Fruit fly (Drosophila melanogaster) whole organism, prepupa: ENCODE results near the gene CG8915.

Experiments used
- CG11294 ChIP-seq: fragments of 200-800 bp; sonication (Bioruptor generic); IDR thresholded peaks from 2 replicates; pipeline ENCODE4 v1.3.6; 2022; ENCODE audit warnings: missing biosample characterization, missing genetic modification characterization
- CG6792 ChIP-seq: fragments of 200-800 bp; sonication (Bioruptor generic); optimal IDR thresholded peaks from 3 replicates; lab custom pipeline; 2016; ENCODE audit warnings: missing biosample characterization, missing genetic modification characterization
- Hr39 ChIP-seq: fragments of 200-800 bp; sonication (Bioruptor generic); optimal IDR thresholded peaks from 2 replicates; lab custom pipeline; 2016; ENCODE audit warnings: missing biosample characterization, missing genetic modification characterization

DNA sequence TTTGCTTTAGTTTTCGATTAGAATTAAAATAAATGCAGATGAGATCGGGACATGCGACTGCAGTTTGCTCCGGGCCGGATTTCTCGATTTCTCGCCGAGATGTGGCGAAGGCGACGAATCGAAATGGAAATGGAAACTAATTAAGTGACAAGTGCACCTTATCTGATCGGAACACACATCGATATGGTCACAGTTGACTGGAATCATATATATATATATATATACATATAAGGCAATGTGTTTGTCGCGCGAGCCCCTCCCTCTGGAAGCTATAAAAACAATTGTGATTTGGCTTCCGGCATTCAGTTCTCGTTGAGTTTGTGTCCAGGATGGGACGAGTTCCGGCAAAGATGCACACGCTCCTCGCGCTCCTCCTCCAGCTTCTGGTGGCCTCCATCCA lies 29.8 kb downstream of the CG8915 start, which contains the start of gene CG5162:
- no peak for TF ChIP-seq CG6792 (GFP tag; lab: Kevin White, UChicago)
- no peak for TF ChIP-seq Hr39
- TF ChIP-seq CG11294, result no peak
